Worm (Caenorhabditis elegans) whole organism, L1 larva: ENCODE results near the gene M60.7.

Experiments used
- C04F5.9 ChIP-seq: sonication (generic microtip); optimal IDR thresholded peaks from 2 replicates; lab custom pipeline; 2016; ENCODE audit warnings: missing genetic modification characterization, missing compliant biosample characterization
- C16A3.4 ChIP-seq: fragments of 150-350 bp; optimal IDR thresholded peaks from 2 replicates; lab custom pipeline; 2014; ENCODE audit warnings: missing biosample characterization, missing genetic modification characterization
- F16B12.6 ChIP-seq: fragments of 150-350 bp; optimal IDR thresholded peaks from 2 replicates; lab custom pipeline; 2014; ENCODE audit warnings: missing biosample characterization, missing genetic modification characterization
- Y116A8C.19 ChIP-seq: sonication (generic microtip); optimal IDR thresholded peaks from 2 replicates; lab custom pipeline; 2016; ENCODE audit warnings: missing compliant biosample characterization, missing genetic modification characterization, borderline replicate concordance
- alr-1 ChIP-seq: fragments of 200-800 bp; sonication (Bioruptor generic); optimal IDR thresholded peaks from 2 replicates; lab custom pipeline; 2018; ENCODE audit warnings: borderline replicate concordance, mild to moderate bottlenecking, missing genetic modification characterization, missing compliant biosample characterization
- aly-2 ChIP-seq: fragments of 150-350 bp; optimal IDR thresholded peaks from 2 replicates; lab custom pipeline; 2014; ENCODE audit warnings: missing biosample characterization, missing genetic modification characterization
- ama-1 ChIP-seq: fragments of 150-350 bp; optimal IDR thresholded peaks from 2 replicates; lab custom pipeline; 2014
- ceh-8 ChIP-seq: fragments of 200-800 bp; sonication (Bioruptor generic); optimal IDR thresholded peaks from 2 replicates; lab custom pipeline; 2018; ENCODE audit warnings: mild to moderate bottlenecking, missing genetic modification characterization, moderate library complexity, missing compliant biosample characterization
- ceh-82 ChIP-seq, 3 experiments: fragments of 150-350 bp in 1 of 3; sonication (generic microtip) in 2 of 3; optimal IDR thresholded peaks; 2 replicates each; lab custom pipeline; 2014 to 2017; ENCODE audit warnings: missing biosample characterization in 3 of 3, missing genetic modification characterization in 3 of 3
- ces-1 ChIP-seq: fragments of 150-350 bp; optimal IDR thresholded peaks from 2 replicates; lab custom pipeline; 2014; ENCODE audit warnings: missing biosample characterization, missing genetic modification reagents, missing genetic modification characterization
- egl-27 ChIP-seq, 2 experiments: fragments of 150-350 bp in 1 of 2; sonication (generic microtip); optimal IDR thresholded peaks; 3 replicates each; lab custom pipeline; 2017 to 2018; ENCODE audit warnings: missing biosample characterization in 2 of 2, missing genetic modification characterization in 2 of 2, missing genetic modification reagents in 2 of 2
- elt-2 ChIP-seq: sonication (generic microtip); optimal IDR thresholded peaks from 2 replicates; lab custom pipeline; 2016; ENCODE audit warnings: missing genetic modification characterization, mild to moderate bottlenecking, inconsistent platforms, missing compliant biosample characterization, missing genetic modification reagents
- elt-3 ChIP-seq, 6 experiments: fragments of 150-350 bp in 1 of 6; sonication (generic microtip); optimal IDR thresholded peaks; 2 replicates each; lab custom pipeline; 2017 to 2018; ENCODE audit warnings: missing biosample characterization in 6 of 6, missing genetic modification characterization in 6 of 6, inconsistent platforms in 1 of 6
- ets-5 ChIP-seq: fragments of 200-800 bp; sonication (Bioruptor generic); IDR thresholded peaks from 2 replicates; pipeline ENCODE4 v1.3.6; 2022; ENCODE audit warnings: missing genetic modification characterization, missing compliant biosample characterization
- fkh-10 ChIP-seq: sonication (generic microtip); optimal IDR thresholded peaks from 2 replicates; lab custom pipeline; 2017; ENCODE audit warnings: missing biosample characterization, missing genetic modification reagents, missing genetic modification characterization
- fkh-4 ChIP-seq: sonication (generic microtip); optimal IDR thresholded peaks from 2 replicates; lab custom pipeline; 2016; ENCODE audit warnings: missing compliant biosample characterization, missing genetic modification characterization, borderline replicate concordance
- fkh-8 ChIP-seq: sonication (generic microtip); optimal IDR thresholded peaks from 2 replicates; lab custom pipeline; 2016; ENCODE audit warnings: mild to moderate bottlenecking, missing genetic modification characterization, missing compliant biosample characterization
- fos-1 ChIP-seq: fragments of 150-350 bp; optimal IDR thresholded peaks from 2 replicates; lab custom pipeline; 2014; ENCODE audit warnings: missing biosample characterization, missing genetic modification characterization
- grh-1 ChIP-seq: fragments of 200-800 bp; sonication (Bioruptor generic); IDR thresholded peaks from 2 replicates; pipeline ENCODE4 v1.3.6; 2022; ENCODE audit warnings: missing genetic modification reagents, missing genetic modification characterization, missing compliant biosample characterization
- hlh-4 ChIP-seq: sonication (generic microtip); optimal IDR thresholded peaks from 2 replicates; lab custom pipeline; 2016; ENCODE audit warnings: mild to moderate bottlenecking, missing genetic modification characterization, missing compliant biosample characterization
- irx-1 ChIP-seq: sonication (generic microtip); optimal IDR thresholded peaks from 2 replicates; lab custom pipeline; 2016; ENCODE audit warnings: missing genetic modification characterization, missing compliant biosample characterization
- isw-1 ChIP-seq: fragments of 200-800 bp; sonication (Bioruptor generic); IDR thresholded peaks from 2 replicates; pipeline ENCODE4 v1.3.6; 2022; ENCODE audit warnings: missing genetic modification characterization, missing compliant biosample characterization
- lin-13 ChIP-seq: fragments of 150-350 bp; optimal IDR thresholded peaks from 2 replicates; lab custom pipeline; 2014; ENCODE audit warnings: missing biosample characterization, missing genetic modification reagents, missing genetic modification characterization
- lin-14 ChIP-seq: fragments of 200-800 bp; sonication (Bioruptor generic); optimal IDR thresholded peaks from 2 replicates; lab custom pipeline; 2018; ENCODE audit warnings: mild to moderate bottlenecking, missing genetic modification characterization, moderate library complexity, missing compliant biosample characterization
- lin-15B ChIP-seq: fragments of 150-350 bp; sonication (generic microtip); optimal IDR thresholded peaks from 3 replicates; lab custom pipeline; 2014; ENCODE audit warnings: missing biosample characterization, missing genetic modification characterization
- lin-39 ChIP-seq: fragments of 150-350 bp; optimal IDR thresholded peaks from 2 replicates; lab custom pipeline; 2014; ENCODE audit warnings: missing biosample characterization, missing genetic modification reagents, missing genetic modification characterization
- lsy-2 ChIP-seq, 2 experiments: fragments of 150-350 bp; optimal IDR thresholded peaks; 2 replicates each; lab custom pipeline; 2014; ENCODE audit warnings: missing biosample characterization in 2 of 2, missing genetic modification characterization in 2 of 2
- mab-9 ChIP-seq: fragments of 200-800 bp; sonication (Bioruptor generic); IDR thresholded peaks from 2 replicates; pipeline ENCODE4 v1.3.6; 2022; ENCODE audit warnings: missing genetic modification reagents, missing genetic modification characterization, missing compliant biosample characterization
- mdl-1 ChIP-seq, 2 experiments: fragments of 150-350 bp; optimal IDR thresholded peaks; 2 replicates each; lab custom pipeline; 2014 to 2017; ENCODE audit warnings: missing biosample characterization in 2 of 2, missing genetic modification characterization in 2 of 2, inconsistent platforms in 1 of 2
- mef-2 ChIP-seq: fragments of 150-350 bp; optimal IDR thresholded peaks from 2 replicates; lab custom pipeline; 2014; ENCODE audit warnings: missing biosample characterization, missing genetic modification characterization
- mep-1 ChIP-seq: fragments of 150-350 bp; optimal IDR thresholded peaks from 2 replicates; lab custom pipeline; 2014; ENCODE audit warnings: missing biosample characterization, missing genetic modification characterization
- nhr-11 ChIP-seq: fragments of 150-350 bp; optimal IDR thresholded peaks from 2 replicates; lab custom pipeline; 2014; ENCODE audit warnings: missing biosample characterization, missing genetic modification characterization
- nhr-19 ChIP-seq: fragments of 200-800 bp; sonication (Bioruptor generic); conservative IDR thresholded peaks from 2 replicates; pipeline ENCODE4 v1.3.6; 2022; ENCODE audit warnings: missing genetic modification characterization, missing compliant biosample characterization
- nhr-20 ChIP-seq: sonication (generic microtip); optimal IDR thresholded peaks from 2 replicates; lab custom pipeline; 2016; ENCODE audit warnings: mild to moderate bottlenecking, missing genetic modification characterization, missing compliant biosample characterization
- nhr-237 ChIP-seq: fragments of 150-350 bp; optimal IDR thresholded peaks from 2 replicates; lab custom pipeline; 2014; ENCODE audit warnings: missing biosample characterization, missing genetic modification characterization
- nhr-28 ChIP-seq: fragments of 150-350 bp; optimal IDR thresholded peaks from 2 replicates; lab custom pipeline; 2014; ENCODE audit warnings: missing biosample characterization, missing genetic modification characterization
- nhr-47 ChIP-seq: sonication (generic microtip); optimal IDR thresholded peaks from 2 replicates; lab custom pipeline; 2016; ENCODE audit warnings: mild to moderate bottlenecking, missing genetic modification characterization, moderate library complexity, missing compliant biosample characterization
- nhr-71 ChIP-seq: sonication (generic microtip); optimal IDR thresholded peaks from 2 replicates; lab custom pipeline; 2016; ENCODE audit warnings: mild to moderate bottlenecking, missing genetic modification characterization, moderate library complexity, missing compliant biosample characterization
- nhr-76 ChIP-seq: sonication (generic microtip); optimal IDR thresholded peaks from 2 replicates; lab custom pipeline; 2017; ENCODE audit warnings: missing biosample characterization, missing genetic modification characterization
- nhr-85 ChIP-seq: sonication (generic microtip); peaks from one replicate; lab custom pipeline; 2016; ENCODE audit warnings: missing genetic modification characterization, inconsistent platforms, missing compliant biosample characterization
- pax-3 ChIP-seq: fragments of 200-800 bp; sonication (Bioruptor generic); optimal IDR thresholded peaks from 2 replicates; lab custom pipeline; 2018; ENCODE audit warnings: mild to moderate bottlenecking, missing genetic modification characterization, moderate library complexity, missing compliant biosample characterization
- pqm-1 ChIP-seq: sonication (generic microtip); optimal IDR thresholded peaks from 3 replicates; lab custom pipeline; 2017; ENCODE audit warnings: missing biosample characterization, missing genetic modification characterization
- skn-1 ChIP-seq: fragments of 150-350 bp; optimal IDR thresholded peaks from 2 replicates; lab custom pipeline; 2014; ENCODE audit warnings: missing biosample characterization, missing genetic modification characterization
- snpc-4 ChIP-seq: fragments of 150-350 bp; optimal IDR thresholded peaks from 2 replicates; lab custom pipeline; 2014; ENCODE audit warnings: missing biosample characterization, missing genetic modification characterization
- snu-23 ChIP-seq: sonication (generic microtip); optimal IDR thresholded peaks from 2 replicates; lab custom pipeline; 2016; ENCODE audit warnings: missing genetic modification characterization, missing compliant biosample characterization
- sptf-1 ChIP-seq: fragments of 150-350 bp; optimal IDR thresholded peaks from 2 replicates; lab custom pipeline; 2014; ENCODE audit warnings: missing biosample characterization, missing genetic modification characterization
- swsn-7 ChIP-seq: sonication (generic microtip); optimal IDR thresholded peaks from 2 replicates; lab custom pipeline; 2016; ENCODE audit warnings: missing genetic modification characterization, missing compliant biosample characterization
- tbx-2 ChIP-seq: sonication (generic microtip); optimal IDR thresholded peaks from 2 replicates; lab custom pipeline; 2016; ENCODE audit warnings: missing genetic modification characterization, missing compliant biosample characterization
- tlp-1 ChIP-seq: fragments of 150-350 bp; optimal IDR thresholded peaks from 2 replicates; lab custom pipeline; 2014; ENCODE audit warnings: missing biosample characterization, missing genetic modification characterization
- unc-30 ChIP-seq: sonication (generic microtip); optimal IDR thresholded peaks from 2 replicates; lab custom pipeline; 2017; ENCODE audit warnings: missing biosample characterization, missing genetic modification characterization
- unc-98 ChIP-seq: fragments of 200-800 bp; sonication (Bioruptor generic); IDR thresholded peaks from 2 replicates; pipeline ENCODE4 v1.3.6; 2022; ENCODE audit warnings: missing genetic modification characterization, missing compliant biosample characterization
- vab-15 ChIP-seq: sonication (generic microtip); optimal IDR thresholded peaks from 2 replicates; lab custom pipeline; 2017; ENCODE audit warnings: missing genotype, mild to moderate bottlenecking, missing genetic modification characterization, missing compliant biosample characterization
- xbp-1 ChIP-seq: sonication (generic microtip); optimal IDR thresholded peaks from 2 replicates; lab custom pipeline; 2016; ENCODE audit warnings: missing genetic modification characterization, missing compliant biosample characterization
- zip-4 ChIP-seq: fragments of 200-800 bp; sonication (Bioruptor generic); optimal IDR thresholded peaks from 2 replicates; lab custom pipeline; 2018; ENCODE audit warnings: mild to moderate bottlenecking, missing genetic modification characterization, moderate library complexity, missing compliant biosample characterization

The M60.7 gene

DNA sequence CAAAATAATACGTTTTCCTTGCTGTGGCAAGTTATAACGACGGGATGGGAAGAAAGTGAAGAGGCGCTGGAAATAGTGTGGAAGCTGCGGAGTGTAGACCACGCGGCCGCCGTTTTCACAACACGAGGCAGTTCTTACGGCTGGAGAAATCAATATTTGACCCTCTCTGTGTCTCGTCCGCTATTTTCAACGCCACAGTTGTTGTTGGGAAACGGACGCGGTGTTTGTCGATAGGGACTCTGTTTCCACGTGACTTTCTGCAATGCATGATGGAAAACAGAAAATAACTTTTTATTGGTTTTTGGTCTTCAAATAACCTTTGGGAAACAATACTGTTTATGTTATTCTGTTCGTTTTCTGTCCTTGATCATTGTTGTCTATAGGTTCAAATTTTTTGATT is 29.1 kb downstream of the M60.7 start, which contains the start of gene K02A6.3:
K02A6.3 (minus strand) TSS at position 74 of the 400 bp plus-strand sequence.
- TF ChIP-seq mef-2 (tag; lab: Kevin White, UChicago), result peak; percentile 85
- peak; percentile 95 for TF ChIP-seq tbx-2
- TF ChIP-seq snu-23 (GFP tag; lab: Kevin White, UChicago), result peak; percentile 97
- TF ChIP-seq nhr-76 (tag; lab: Kevin White, UChicago), result no peak
- no peak for TF ChIP-seq ceh-8 (GFP tag; lab: Kevin White, UChicago)
- peak; percentile 47 for TF ChIP-seq C04F5.9 (tag; lab: Kevin White, UChicago)
- peak; percentile 99 for TF ChIP-seq lin-14
- TF ChIP-seq grh-1, result peak; percentile 83
- no peak for TF ChIP-seq hlh-4 (tag; lab: Kevin White, UChicago)
- TF ChIP-seq mep-1 (tag; lab: Kevin White, UChicago), result peak; percentile 82
- peak in 3 of 6 experiments; percentile 9 to 92 (median 63) for TF ChIP-seq elt-3 (tag; optimal IDR thresholded peaks at IDR 0.05; lab: Kevin White, UChicago)
- no peak for TF ChIP-seq ces-1 (GFP tag; lab: Kevin White, UChicago)
- TF ChIP-seq ets-5 (GFP tag; lab: Robert Waterston, UW), result no peak
- peak; percentile 88 for TF ChIP-seq swsn-7 (tag; lab: Kevin White, UChicago)
- TF ChIP-seq elt-2 (tag; lab: Kevin White, UChicago), result peak; percentile 81
- TF ChIP-seq ama-1, result peak; percentile 77
- TF ChIP-seq nhr-11, result peak; percentile 18
- no peak for TF ChIP-seq unc-30 (tag; lab: Kevin White, UChicago)
- peak; percentile 81 to 84 for TF ChIP-seq lsy-2 (tag; optimal IDR thresholded peaks at IDR 0.05; lab: Kevin White, UChicago)
- TF ChIP-seq pax-3, result no peak
- peak; percentile 81 to 100 for TF ChIP-seq mdl-1 (tag; optimal IDR thresholded peaks at IDR 0.05; lab: Kevin White, UChicago)
- TF ChIP-seq snpc-4, result peak; percentile 74
- peak; percentile 86 for TF ChIP-seq irx-1
- peak; percentile 13 to 53 (median 26) for TF ChIP-seq ceh-82 (tag; optimal IDR thresholded peaks at IDR 0.05; lab: Kevin White, UChicago)
- peak; percentile 44 for TF ChIP-seq zip-4 (GFP tag; lab: Kevin White, UChicago)
- peak; percentile 98 for TF ChIP-seq nhr-20 (tag; lab: Kevin White, UChicago)
- TF ChIP-seq fos-1 (tag; lab: Kevin White, UChicago), result peak; percentile 77
- TF ChIP-seq mab-9, result peak; percentile 51
- peak; percentile 71 for TF ChIP-seq lin-39 (tag; lab: Kevin White, UChicago)
- TF ChIP-seq nhr-237, result peak; percentile 43
- TF ChIP-seq sptf-1 (tag; lab: Kevin White, UChicago), result no peak
- TF ChIP-seq nhr-47 (tag; lab: Kevin White, UChicago), result peak; percentile 89
- TF ChIP-seq nhr-28 (tag; lab: Kevin White, UChicago), result no peak
- peak; percentile 90 for TF ChIP-seq C16A3.4 (tag; lab: Kevin White, UChicago)
- no peak for TF ChIP-seq pqm-1
- peak; percentile 20 for TF ChIP-seq F16B12.6 (tag; lab: Kevin White, UChicago)
- no peak for TF ChIP-seq unc-98
- TF ChIP-seq fkh-10 (GFP tag; lab: Kevin White, UChicago), result peak; percentile 14
- peak; percentile 62 for TF ChIP-seq skn-1 (tag; lab: Kevin White, UChicago)
- TF ChIP-seq vab-15 (tag; lab: Kevin White, UChicago), result peak; percentile 38
- peak; percentile 98 for TF ChIP-seq nhr-71 (tag; lab: Kevin White, UChicago)
- TF ChIP-seq fkh-4 (tag; lab: Kevin White, UChicago), result peak; percentile 33
- peak; percentile 77 for TF ChIP-seq xbp-1 (tag; lab: Kevin White, UChicago)
- peak; percentile 78 for TF ChIP-seq lin-13 (GFP tag; lab: Kevin White, UChicago)
- peak in 1 of 2 experiments; percentile 26 for TF ChIP-seq egl-27 (tag; optimal IDR thresholded peaks at IDR 0.05; lab: Kevin White, UChicago)
- peak; percentile 45 for TF ChIP-seq fkh-8
- no peak for TF ChIP-seq aly-2 (tag; lab: Kevin White, UChicago)
- no peak for TF ChIP-seq alr-1 (tag; lab: Kevin White, UChicago)
- TF ChIP-seq nhr-19, result peak; percentile 95
- TF ChIP-seq Y116A8C.19 (tag; lab: Kevin White, UChicago), result no peak
- TF ChIP-seq nhr-85 (tag; lab: Kevin White, UChicago), result peak; percentile 99
- no peak for TF ChIP-seq tlp-1 (tag; lab: Kevin White, UChicago)
- TF ChIP-seq isw-1 (GFP tag; lab: Robert Waterston, UW), result peak; percentile 46; the same call in 1 of the 2 replicates
- TF ChIP-seq lin-15B (tag; lab: Kevin White, UChicago), result no peak
